Worm (Caenorhabditis elegans) whole organism, L2 larva: ENCODE measurements around the gene atx-2.
A peak's percentile ranks its signal among the peaks of the same experiment; 100 is the strongest.
"Not testable (repeated sequence)": the region's sequence is repeated elsewhere in the genome, so short reads cannot be mapped to it uniquely, and the experiment has no call there.

Experiments
- C34F6.9 ChIP-seq: fragments of 150-350 bp; optimal IDR thresholded peaks from 2 replicates; lab custom pipeline; 2014; ENCODE audit warnings: missing biosample characterization, missing genetic modification characterization
- F13H6.1 ChIP-seq: sonication (generic microtip); optimal IDR thresholded peaks from 2 replicates; lab custom pipeline; 2016; ENCODE audit warnings: missing genetic modification characterization, missing compliant biosample characterization
- R02D3.7 ChIP-seq: fragments of 150-350 bp; optimal IDR thresholded peaks from 2 replicates; lab custom pipeline; 2014; ENCODE audit warnings: missing biosample characterization, missing genetic modification characterization
- alr-1 ChIP-seq: fragments of 150-350 bp; optimal IDR thresholded peaks from 2 replicates; lab custom pipeline; 2014; ENCODE audit warnings: missing biosample characterization, missing genetic modification characterization
- blmp-1 ChIP-seq: sonication (generic microtip); optimal IDR thresholded peaks from 2 replicates; lab custom pipeline; 2017; ENCODE audit warnings: missing genetic modification characterization, mild to moderate bottlenecking, missing compliant biosample characterization, antibody characterized with exemption, moderate library complexity; ENCODE audit not compliant: insufficient read depth
- ceh-82 ChIP-seq: fragments of 150-350 bp; optimal IDR thresholded peaks from 2 replicates; lab custom pipeline; 2014; ENCODE audit warnings: missing biosample characterization, missing genetic modification characterization
- crh-2 ChIP-seq: sonication (generic microtip); optimal IDR thresholded peaks from 2 replicates; lab custom pipeline; 2017; ENCODE audit warnings: missing biosample characterization, missing genetic modification characterization
- egl-27 ChIP-seq: sonication (generic microtip); optimal IDR thresholded peaks from 3 replicates; lab custom pipeline; 2017; ENCODE audit warnings: missing biosample characterization, missing genetic modification reagents, missing genetic modification characterization
- fos-1 ChIP-seq: fragments of 150-350 bp; optimal IDR thresholded peaks from 2 replicates; lab custom pipeline; 2014; ENCODE audit warnings: missing biosample characterization, missing genetic modification characterization
- gmeb-1 ChIP-seq: fragments of 150-350 bp; optimal IDR thresholded peaks from 2 replicates; lab custom pipeline; 2014; ENCODE audit warnings: missing biosample characterization, missing genetic modification characterization
- lin-13 ChIP-seq: fragments of 150-350 bp; optimal IDR thresholded peaks from 2 replicates; lab custom pipeline; 2014; ENCODE audit warnings: missing biosample characterization, missing genetic modification reagents, missing genetic modification characterization
- lsy-2 ChIP-seq, 2 experiments: fragments of 150-350 bp in 1 of 2; sonication (generic microtip) in 1 of 2; optimal IDR thresholded peaks; 2 replicates each; lab custom pipeline; 2014 to 2017; ENCODE audit warnings: missing biosample characterization in 2 of 2, missing genetic modification characterization in 2 of 2
- mab-5 ChIP-seq: fragments of 150-350 bp; optimal IDR thresholded peaks from 2 replicates; lab custom pipeline; 2014; ENCODE audit warnings: missing biosample characterization, missing genetic modification characterization
- mdl-1 ChIP-seq, 2 experiments: fragments of 150-350 bp in 1 of 2; sonication (generic microtip) in 1 of 2; optimal IDR thresholded peaks; 2 replicates each; lab custom pipeline; 2017; ENCODE audit warnings: missing biosample characterization in 2 of 2, missing genetic modification characterization in 2 of 2
- nhr-11 ChIP-seq: fragments of 150-350 bp; optimal IDR thresholded peaks from 2 replicates; lab custom pipeline; 2014; ENCODE audit warnings: missing biosample characterization, missing genetic modification characterization
- nhr-129 ChIP-seq: fragments of 150-350 bp; optimal IDR thresholded peaks from 2 replicates; lab custom pipeline; 2014; ENCODE audit warnings: missing biosample characterization, missing genetic modification characterization
- nhr-21 ChIP-seq: fragments of 150-350 bp; optimal IDR thresholded peaks from 2 replicates; lab custom pipeline; 2014; ENCODE audit warnings: missing biosample characterization, missing genetic modification characterization
- nhr-237 ChIP-seq: fragments of 150-350 bp; optimal IDR thresholded peaks from 2 replicates; lab custom pipeline; 2014; ENCODE audit warnings: missing biosample characterization, missing genetic modification characterization
- nhr-25 ChIP-seq: fragments of 150-350 bp; sonication (generic microtip); optimal IDR thresholded peaks from 3 replicates; lab custom pipeline; 2014; ENCODE audit warnings: missing biosample characterization, missing genetic modification characterization
- nhr-6 ChIP-seq: fragments of 150-350 bp; optimal IDR thresholded peaks from 2 replicates; lab custom pipeline; 2014; ENCODE audit warnings: missing biosample characterization, missing genetic modification characterization
- nhr-77 ChIP-seq: fragments of 150-350 bp; optimal IDR thresholded peaks from 2 replicates; lab custom pipeline; 2014; ENCODE audit warnings: missing biosample characterization, missing genetic modification characterization
- peb-1 ChIP-seq: fragments of 150-350 bp; optimal IDR thresholded peaks from 2 replicates; lab custom pipeline; 2014; ENCODE audit warnings: missing biosample characterization, missing genetic modification characterization
- skn-1 ChIP-seq: sonication (generic microtip); optimal IDR thresholded peaks from 2 replicates; lab custom pipeline; 2017; ENCODE audit warnings: missing biosample characterization, missing genetic modification characterization
- sma-3 ChIP-seq: sonication (generic microtip); optimal IDR thresholded peaks from 2 replicates; lab custom pipeline; 2016; ENCODE audit warnings: missing genetic modification reagents, missing genetic modification characterization, missing compliant biosample characterization
- sma-9 ChIP-seq, 2 experiments: fragments of 150-350 bp in 1 of 2; sonication (generic microtip) in 1 of 2; optimal IDR thresholded peaks; 2 replicates each; lab custom pipeline; 2014 to 2016; ENCODE audit warnings: missing genetic modification characterization in 2 of 2, mild to moderate bottlenecking in 1 of 2, missing biosample characterization in 1 of 2, missing compliant biosample characterization in 1 of 2, missing genetic modification reagents in 1 of 2, moderate library complexity in 1 of 2
- unc-55 ChIP-seq: fragments of 150-350 bp; sonication (generic microtip); optimal IDR thresholded peaks from 3 replicates; lab custom pipeline; 2014; ENCODE audit warnings: missing biosample characterization, missing genetic modification reagents, missing genetic modification characterization
- zag-1 ChIP-seq: fragments of 150-350 bp; optimal IDR thresholded peaks from 2 replicates; lab custom pipeline; 2014; ENCODE audit warnings: missing biosample characterization, missing genetic modification characterization
- ztf-1 ChIP-seq: fragments of 200-800 bp; sonication (Bioruptor generic); conservative IDR thresholded peaks from 2 replicates; pipeline ENCODE4 v1.3.6; 2022; ENCODE audit warnings: missing genetic modification characterization, missing compliant biosample characterization
- ztf-11 ChIP-seq: sonication (generic microtip); optimal IDR thresholded peaks from 2 replicates; lab custom pipeline; 2017; ENCODE audit warnings: missing biosample characterization, missing genetic modification characterization
- ztf-4 ChIP-seq: fragments of 150-350 bp; optimal IDR thresholded peaks from 2 replicates; lab custom pipeline; 2014; ENCODE audit warnings: missing biosample characterization, missing genetic modification characterization

Gene atx-2

ce11 chrIII:10435938-10436842 lies 25.0 kb upstream of the atx-2 start, which contains the start of the genes smrd-1 and enu-3.1:
Gene smrd-1 (minus strand): TSS chrIII:10435988.
Gene enu-3.1 (plus strand): TSS chrIII:10436276.
- TF ChIP-seq mab-5 (tag; lab: Kevin White, UChicago) (peak; percentile 39), C34F6.9 (tag; lab: Kevin White, UChicago) (peak; percentile 78), crh-2 (tag; lab: Kevin White, UChicago) (peak; percentile 44), F13H6.1 (peak; percentile 50), unc-55 (GFP tag; lab: Kevin White, UChicago) (peak; percentile 63), gmeb-1 (tag; lab: Kevin White, UChicago) (peak; percentile 60), lsy-2 (tag; optimal IDR thresholded peaks at IDR 0.05; lab: Kevin White, UChicago) (peak; percentile 69 to 75), lin-13 (GFP tag; lab: Kevin White, UChicago) (peak; percentile 76), sma-3 (GFP tag; lab: Kevin White, UChicago) (peak; percentile 31)

- TF ChIP-seq R02D3.7, nhr-129, nhr-6 (tag; lab: Kevin White, UChicago): not testable (repeated sequence)
These were observed 22.4 kb upstream of the atx-2 start, which contains the start of gene H04D03.6 for ce11 chrIII:10438780-10439179. Gene H04D03.6 (minus strand): TSS chrIII:10438880.

- TF ChIP-seq nhr-25 (tag; lab: Kevin White, UChicago) (no peak), F13H6.1 (no peak), gmeb-1 (tag; lab: Kevin White, UChicago) (no peak), fos-1 (tag; lab: Kevin White, UChicago) (no peak), nhr-129 (tag; lab: Kevin White, UChicago) (no peak), nhr-237 (tag; lab: Kevin White, UChicago) (no peak), nhr-77 (tag; lab: Kevin White, UChicago) (no peak), skn-1 (tag; lab: Kevin White, UChicago) (no peak)
These were observed 18.6 kb upstream of the atx-2 start, which contains the start of the genes H04D03.2 and ecps-2 for ce11 chrIII:10442355-10443140. Gene H04D03.2 (minus strand): TSS chrIII:10442405. Gene ecps-2 (plus strand): TSS chrIII:10443090.

ce11 chrIII:10446730-10447129 lies 14.5 kb upstream of the atx-2 start, which contains the start of gene H04D03.7:
Gene H04D03.7 (minus strand): TSS chrIII:10446830.
- TF ChIP-seq peb-1 (tag; lab: Kevin White, UChicago) (no peak), ceh-82 (tag; lab: Kevin White, UChicago) (no peak), sma-9 (GFP tag; optimal IDR thresholded peaks at IDR 0.05; lab: Kevin White, UChicago) (no peak), sma-9 (tag; optimal IDR thresholded peaks at IDR 0.05; lab: Kevin White, UChicago) (no peak), blmp-1 (tag; lab: Kevin White, UChicago) (no peak), crh-2 (tag; lab: Kevin White, UChicago) (no peak), nhr-129 (tag; lab: Kevin White, UChicago) (no peak), mdl-1 (tag; optimal IDR thresholded peaks at IDR 0.05; lab: Kevin White, UChicago) (no peak), ztf-4 (tag; lab: Kevin White, UChicago) (no peak), nhr-11 (tag; lab: Kevin White, UChicago) (no peak), nhr-21 (tag; lab: Kevin White, UChicago) (no peak), alr-1 (tag; lab: Kevin White, UChicago) (no peak), egl-27 (tag; lab: Kevin White, UChicago) (no peak), mab-5 (tag; lab: Kevin White, UChicago) (no peak), gmeb-1 (tag; lab: Kevin White, UChicago) (no peak), lin-13 (GFP tag; lab: Kevin White, UChicago) (no peak), ztf-11 (no peak), ztf-1 (no peak), zag-1 (no peak), skn-1 (tag; lab: Kevin White, UChicago) (no peak)
